Worm (Caenorhabditis elegans) whole organism, midembryonic: Measurements from ENCODE around the gene swan-2.

Experiments
- T22C8.4 ChIP-seq: fragments of 200-800 bp; sonication (Bioruptor generic); IDR thresholded peaks from 2 replicates; pipeline ENCODE4 v1.3.6; 2022; ENCODE audit warnings: missing genetic modification characterization, missing compliant biosample characterization
- cog-1 ChIP-seq: sonication (generic microtip); optimal IDR thresholded peaks from 2 replicates; lab custom pipeline; 2016; ENCODE audit warnings: missing genetic modification characterization, missing compliant biosample characterization
- flt-1 ChIP-seq: fragments of 200-800 bp; sonication (Bioruptor generic); IDR thresholded peaks from 2 replicates; pipeline ENCODE4 v1.3.6; 2022; ENCODE audit warnings: missing genetic modification characterization, missing compliant biosample characterization
- klf-2 ChIP-seq: fragments of 200-800 bp; sonication (Bioruptor generic); conservative IDR thresholded peaks from 2 replicates; pipeline ENCODE4 v1.3.6; 2022; ENCODE audit warnings: missing genetic modification reagents, missing genetic modification characterization, missing compliant biosample characterization
- med-1 ChIP-seq: sonication (generic microtip); optimal IDR thresholded peaks from 2 replicates; lab custom pipeline; 2017; ENCODE audit warnings: missing genetic modification characterization, mild to moderate bottlenecking, missing compliant biosample characterization, antibody characterized with exemption, missing genetic modification reagents; ENCODE audit not compliant: insufficient read depth
- ref-1 ChIP-seq: fragments of 200-800 bp; sonication (Bioruptor generic); conservative IDR thresholded peaks from 2 replicates; pipeline ENCODE4 v1.3.6; 2022; ENCODE audit warnings: missing genetic modification reagents, missing genetic modification characterization, missing compliant biosample characterization
- tab-1 ChIP-seq: fragments of 200-800 bp; sonication (Bioruptor generic); IDR thresholded peaks from 2 replicates; pipeline ENCODE4 v1.3.6; 2022; ENCODE audit warnings: missing genetic modification characterization, missing compliant biosample characterization

DNA sequence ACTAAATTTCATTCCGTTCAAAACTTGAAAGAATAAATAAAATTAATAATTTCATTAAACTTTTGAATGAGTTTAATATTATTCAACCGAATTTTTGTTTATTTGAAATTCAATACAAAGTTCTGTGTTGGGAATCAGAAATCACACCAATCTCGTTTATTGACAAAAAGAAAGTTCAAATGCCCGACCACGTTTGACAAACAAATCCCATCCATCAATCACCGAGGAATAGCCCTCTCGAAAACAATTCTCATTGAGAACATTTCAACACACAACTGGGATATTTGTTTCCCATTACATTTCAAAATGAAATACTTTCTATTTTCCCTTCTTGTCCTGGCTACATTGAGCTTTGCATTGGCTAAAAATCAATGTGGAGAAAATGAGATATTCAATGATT, 26.2 kb downstream of the swan-2 start, which contains the start of gene F53C11.9:
- TF ChIP-seq flt-1 (GFP tag; lab: Robert Waterston, UW) (no peak), med-1 (GFP tag; lab: Kevin White, UChicago) (no peak), cog-1 (tag; lab: Kevin White, UChicago) (no peak), tab-1 (GFP tag; lab: Robert Waterston, UW) (no peak), ref-1 (GFP tag; lab: Robert Waterston, UW) (no peak), klf-2 (GFP tag; lab: Robert Waterston, UW) (no peak), T22C8.4 (no peak)
